Fruit fly (Drosophila melanogaster): ENCODE results near the gene CG33203.
A peak's percentile ranks its signal among the peaks of the same experiment; 100 is the strongest.

The CG33203 gene

dm6 chr3R:28831626-28832267 is 55.8 kb downstream of the CG33203 start, which contains the start of gene WASp (continued):
- TF ChIP-seq jim (GFP tag; optimal IDR thresholded peaks at IDR 0.05): no peak

dm6 chr3R:28831172-28831571 is 56.3 kb downstream of the CG33203 start:
- no peak for TF ChIP-seq brk (GFP tag; optimal IDR thresholded peaks at IDR 0.05)
- TF ChIP-seq h (GFP tag; optimal IDR thresholded peaks at IDR 0.05): peak; percentile 52
- TF ChIP-seq foxo (GFP tag; optimal IDR thresholded peaks at IDR 0.05): peak in 1 of 2 experiments; percentile 21

dm6 chr3R:28830746-28831145 is 56.8 kb downstream of the CG33203 start:
- peak; percentile 60 for TF ChIP-seq HLH106 (tag; optimal IDR thresholded peaks at IDR 0.05)
- peak; percentile 16 for TF ChIP-seq OdsH (GFP tag; optimal IDR thresholded peaks at IDR 0.05)
- no peak for TF ChIP-seq Jra (GFP tag; optimal IDR thresholded peaks at IDR 0.05)
- peak; percentile 44 for TF ChIP-seq br (GFP tag; optimal IDR thresholded peaks at IDR 0.05)
- no peak for TF ChIP-seq jim (GFP tag; optimal IDR thresholded peaks at IDR 0.05)
- TF ChIP-seq Dif (GFP tag; optimal IDR thresholded peaks at IDR 0.05; ENCODE audit: partially characterized antibody): no peak
- TF ChIP-seq psq (GFP tag; optimal IDR thresholded peaks at IDR 0.05): peak; percentile 7
- no peak for TF ChIP-seq dmrt93B (GFP tag; optimal IDR thresholded peaks at IDR 0.05)
- peak; percentile 49 for TF ChIP-seq fru (GFP tag; optimal IDR thresholded peaks at IDR 0.05)
- no peak for TF ChIP-seq lola (GFP tag; optimal IDR thresholded peaks at IDR 0.05)
- TF ChIP-seq ey (GFP tag; optimal IDR thresholded peaks at IDR 0.05): peak; percentile 45
- no peak for TF ChIP-seq Abd-B (GFP tag; optimal IDR thresholded peaks at IDR 0.05)
- no peak for TF ChIP-seq dsf (GFP tag; optimal IDR thresholded peaks at IDR 0.05; ENCODE audit: borderline replicate concordance)
- TF ChIP-seq Rel (GFP tag; optimal IDR thresholded peaks at IDR 0.05): no peak
- peak; percentile 64 for TF ChIP-seq Rel (tag; optimal IDR thresholded peaks at IDR 0.05)
- peak; percentile 2 for TF ChIP-seq rgr (GFP tag; optimal IDR thresholded peaks at IDR 0.05)
- no peak for TF ChIP-seq Hr78 (GFP tag; optimal IDR thresholded peaks at IDR 0.05)
- TF ChIP-seq Hr83 (GFP tag; optimal IDR thresholded peaks at IDR 0.05; ENCODE audit: poor library complexity, severe bottlenecking): no peak

dm6 chr3R:28829328-28829916 is 58.1 kb downstream of the CG33203 start:
- TF ChIP-seq sv (GFP tag; optimal IDR thresholded peaks at IDR 0.05): no peak
- TF ChIP-seq dmrt93B (GFP tag; optimal IDR thresholded peaks at IDR 0.05): no peak
- TF ChIP-seq lola (GFP tag; optimal IDR thresholded peaks at IDR 0.05): no peak
- no peak for TF ChIP-seq Hnf4 (GFP tag; optimal IDR thresholded peaks at IDR 0.05)
- no peak for TF ChIP-seq foxo (GFP tag; optimal IDR thresholded peaks at IDR 0.05)
- no peak for TF ChIP-seq CG32264 (GFP tag; optimal IDR thresholded peaks at IDR 0.05)
- no peak for TF ChIP-seq woc (GFP tag; optimal IDR thresholded peaks at IDR 0.05)
- TF ChIP-seq fru (GFP tag; optimal IDR thresholded peaks at IDR 0.05): no peak
- no peak for TF ChIP-seq h (GFP tag; optimal IDR thresholded peaks at IDR 0.05)
- no peak for TF ChIP-seq OdsH (GFP tag; optimal IDR thresholded peaks at IDR 0.05)
- TF ChIP-seq rgr (GFP tag; optimal IDR thresholded peaks at IDR 0.05): no peak

- TF ChIP-seq lola (GFP tag; optimal IDR thresholded peaks at IDR 0.05) (no peak), foxo (GFP tag; optimal IDR thresholded peaks at IDR 0.05) (no peak), brk (GFP tag; optimal IDR thresholded peaks at IDR 0.05) (no peak), br (GFP tag; optimal IDR thresholded peaks at IDR 0.05) (no peak), Myc (optimal IDR thresholded peaks at IDR 0.05) (no peak), CG32264 (GFP tag; optimal IDR thresholded peaks at IDR 0.05) (no peak), Dfd (GFP tag; optimal IDR thresholded peaks at IDR 0.05) (no peak), CrebA (GFP tag; optimal IDR thresholded peaks at IDR 0.05; ENCODE audit: borderline replicate concordance) (no peak), Hr83 (GFP tag; optimal IDR thresholded peaks at IDR 0.05; ENCODE audit: poor library complexity, severe bottlenecking) (no peak), h (GFP tag; optimal IDR thresholded peaks at IDR 0.05) (no peak), dsf (GFP tag; optimal IDR thresholded peaks at IDR 0.05; ENCODE audit: borderline replicate concordance) (no peak), psq (GFP tag; optimal IDR thresholded peaks at IDR 0.05) (no peak), rgr (GFP tag; optimal IDR thresholded peaks at IDR 0.05) (no peak), HLH106 (tag; optimal IDR thresholded peaks at IDR 0.05) (no peak), dmrt93B (GFP tag; optimal IDR thresholded peaks at IDR 0.05) (no peak), usp (GFP tag; optimal IDR thresholded peaks at IDR 0.05) (no peak), Dif (GFP tag; optimal IDR thresholded peaks at IDR 0.05; ENCODE audit: partially characterized antibody) (no peak)
These were observed 60.3 kb downstream of the CG33203 start for dm6 chr3R:28827222-28827621.
